Fruit fly (Drosophila melanogaster) whole organism, larva: ENCODE measurements around the gene CG11226.

Experiments used
- noc ChIP-seq: fragments of 200-800 bp; sonication (Bioruptor generic); optimal IDR thresholded peaks from 3 replicates; lab custom pipeline; 2019; ENCODE audit warnings: missing biosample characterization, mild to moderate bottlenecking, missing genetic modification characterization, moderate library complexity

The CG11226 gene

DNA sequence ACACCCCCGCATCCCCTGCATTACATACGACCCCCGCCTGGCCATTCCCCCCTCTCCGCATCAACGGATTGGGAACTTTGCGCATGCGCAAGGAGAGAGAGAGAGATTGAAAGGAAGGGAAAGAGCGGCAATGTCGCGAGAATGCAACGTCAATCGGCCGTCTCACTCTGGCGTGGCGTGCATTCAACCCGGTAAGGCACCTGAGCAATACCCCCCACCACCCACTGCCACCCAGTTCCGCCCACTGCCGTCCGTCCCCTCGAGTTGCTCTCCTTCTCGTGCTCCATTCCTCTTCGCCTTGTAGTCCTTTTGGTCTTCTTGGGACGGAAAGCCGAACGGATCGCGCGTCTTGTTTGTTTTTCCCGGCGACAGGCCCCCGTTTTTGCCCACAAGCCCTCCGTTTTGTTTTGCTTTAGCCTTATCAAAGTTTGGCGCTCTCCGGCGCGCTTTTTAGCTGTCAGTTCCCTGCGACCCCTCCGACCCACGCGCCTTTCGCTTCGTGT is 2.9 kb downstream of the CG11226 start:
- TF ChIP-seq noc (tag; lab: Kevin White, UChicago), result no peak

- TF ChIP-seq noc (tag; lab: Kevin White, UChicago), result no peak
Measured at dm6 chr3L:22843094-22843493, 6.2 kb downstream of the CG11226 start.

dm6 chr3L:22847679-22848118 is 10.8 kb downstream of the CG11226 start:
- no peak for TF ChIP-seq noc (tag; lab: Kevin White, UChicago)

dm6 chr3L:22848940-22849339 is 12.1 kb downstream of the CG11226 start:
- no peak for TF ChIP-seq noc (tag; lab: Kevin White, UChicago)

- no peak for TF ChIP-seq noc (tag; lab: Kevin White, UChicago)
Measured at dm6 chr3L:22851172-22852128, 14.6 kb downstream of the CG11226 start.

dm6 chr3L:22853412-22853811 is 16.5 kb downstream of the CG11226 start, which contains the start of gene CG32462:
CG32462 (minus strand) TSS chr3L:22853512.
- no peak for TF ChIP-seq noc (tag; lab: Kevin White, UChicago)

- TF ChIP-seq noc (tag; lab: Kevin White, UChicago), result no peak
Measured at dm6 chr3L:22856009-22856477, 19.2 kb downstream of the CG11226 start, which contains the start of gene CG32459. CG32459 (minus strand) TSS chr3L:22856059.

DNA sequence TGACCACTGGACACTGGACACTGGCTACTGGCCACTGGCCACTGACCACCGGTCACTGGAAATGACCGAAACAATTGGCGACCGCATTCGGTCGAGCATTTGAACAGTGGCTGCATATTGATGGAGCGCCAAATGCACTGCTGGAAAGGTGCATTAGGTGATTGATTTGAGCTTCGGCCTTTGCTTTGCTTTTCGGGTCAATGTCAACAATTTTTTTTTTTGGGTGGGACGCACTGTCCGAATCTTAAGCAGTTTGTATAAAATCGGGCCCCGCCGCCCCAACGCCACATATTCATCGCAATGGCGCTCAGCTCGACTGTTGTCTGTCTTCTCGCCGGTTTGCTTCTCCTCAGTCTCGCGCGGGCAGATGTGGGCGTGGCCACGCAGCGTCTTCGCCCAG is 23.6 kb downstream of the CG11226 start, which contains the start of gene CG13239:
Gene CG13239 (plus strand): TSS at position 301 of the 400 bp plus-strand sequence.
- TF ChIP-seq noc (tag; lab: Kevin White, UChicago), result no peak

DNA sequence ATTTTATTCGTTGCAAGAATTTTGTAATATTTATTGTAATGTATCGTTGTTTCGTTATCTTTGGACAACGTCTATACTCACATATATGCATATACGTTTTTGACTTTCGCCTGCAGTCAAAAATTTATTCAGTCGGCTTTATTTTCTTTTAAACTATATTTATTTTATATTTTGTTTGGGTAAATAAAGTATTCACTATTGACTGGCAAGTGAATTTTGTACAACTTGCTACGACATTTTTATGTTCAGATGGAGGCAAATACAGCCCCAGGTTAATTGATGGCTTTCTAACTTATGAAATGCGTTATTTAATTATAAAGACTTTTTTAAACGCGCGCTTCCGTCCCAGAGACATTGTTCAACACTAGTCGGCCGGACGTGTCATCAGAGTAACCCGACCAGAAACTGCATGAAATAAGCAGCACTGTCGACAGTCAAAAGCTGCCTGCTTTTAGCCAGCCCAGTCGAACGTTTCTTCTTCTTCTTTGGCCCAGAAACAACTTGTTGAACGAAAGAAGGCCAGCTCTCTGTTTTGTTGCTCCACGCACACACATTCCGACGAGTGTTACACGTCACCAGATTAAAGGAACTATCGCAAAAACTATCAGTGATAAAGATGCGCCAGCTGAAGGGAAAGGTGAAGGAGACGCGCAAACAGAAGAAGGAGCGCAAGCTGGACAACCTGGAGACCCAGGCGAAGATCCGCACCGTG is 26.7 kb downstream of the CG11226 start, which contains the start of gene CG33169:
Gene CG33169 (plus strand): TSS at position 498 of the 712 bp plus-strand sequence.
- no peak for TF ChIP-seq noc (tag; lab: Kevin White, UChicago)

DNA sequence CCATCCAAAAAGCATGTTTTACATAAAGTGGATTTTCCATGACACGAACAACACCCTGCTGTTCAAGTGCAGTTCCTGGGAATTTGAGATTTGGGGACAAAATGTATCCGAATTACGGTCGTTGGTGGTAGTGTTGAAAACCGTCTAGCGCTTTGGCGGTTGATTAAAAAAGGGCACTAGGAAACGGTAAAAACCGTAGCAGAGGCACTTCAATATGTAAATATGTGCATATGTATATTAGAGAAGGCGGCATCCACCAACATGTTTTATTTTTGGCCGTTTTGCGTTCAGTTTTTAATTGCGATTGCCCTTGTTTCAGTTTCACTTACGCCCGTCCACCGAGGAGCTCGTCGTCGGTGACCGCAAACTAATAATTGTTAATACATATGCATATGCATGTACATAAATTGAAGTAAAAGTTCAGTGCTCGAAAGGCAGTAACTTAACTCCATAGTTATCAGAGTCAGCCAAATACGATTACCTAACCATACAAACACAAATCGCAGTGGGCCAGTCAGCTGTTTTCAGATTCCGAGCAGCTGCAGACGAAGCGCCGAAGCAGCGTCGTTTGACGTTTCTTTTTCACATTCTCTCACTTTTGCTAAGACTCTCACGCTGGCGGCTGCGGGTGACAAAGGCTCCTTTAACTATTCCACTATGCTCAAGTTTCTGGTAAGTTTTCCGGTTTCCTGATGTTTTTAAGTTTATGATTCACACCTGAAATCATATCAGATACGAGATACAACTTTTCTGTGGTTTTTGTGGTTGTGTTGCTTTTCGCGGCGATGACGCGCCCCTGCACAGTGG is 27.6 kb downstream of the CG11226 start, which contains the start of gene CG33170:
Gene CG33170 (plus strand): TSS at position 347 of the 807 bp plus-strand sequence.
- TF ChIP-seq noc (tag; lab: Kevin White, UChicago), result no peak

- peak; percentile 63 for TF ChIP-seq noc (tag; lab: Kevin White, UChicago)
Measured at dm6 chr3L:22865061-22865418, 28.2 kb downstream of the CG11226 start.

- peak; percentile 56 for TF ChIP-seq noc (tag; lab: Kevin White, UChicago)
Measured at dm6 chr3L:22868070-22868469, 31.2 kb downstream of the CG11226 start, which contains the start of gene EMC4. EMC4 (minus strand) TSS chr3L:22868243.

DNA sequence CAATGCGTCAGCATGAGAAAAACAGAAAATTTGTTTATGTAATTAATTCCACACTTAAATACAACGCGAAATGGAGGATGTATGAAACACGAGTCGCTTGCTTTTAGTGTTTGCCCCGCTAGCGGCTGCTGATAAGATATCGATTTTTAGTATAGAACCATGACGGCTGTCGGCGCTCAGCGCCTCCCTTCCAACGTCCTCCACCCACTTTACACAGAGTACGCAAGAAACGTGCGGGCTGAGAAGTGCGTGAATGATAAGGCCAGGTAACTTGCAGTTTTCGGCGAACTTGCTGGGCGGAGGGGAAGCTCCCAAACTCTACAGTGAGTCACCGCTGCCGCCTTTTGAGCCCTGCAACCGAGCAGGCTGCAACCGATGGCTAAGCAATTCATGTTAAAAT is 33.5 kb downstream of the CG11226 start:
- TF ChIP-seq noc (tag; lab: Kevin White, UChicago), result no peak

dm6 chr3L:22871030-22871844 is 34.4 kb downstream of the CG11226 start:
- TF ChIP-seq noc (tag; lab: Kevin White, UChicago), result peak; percentile 12
